Worm (Caenorhabditis elegans) whole organism, L3 larva: ENCODE data around the gene F14H3.4.

Source experiments
- nhr-23 ChIP-seq: fragments of 150-350 bp; optimal IDR thresholded peaks from 2 replicates; lab custom pipeline; 2014; ENCODE audit warnings: missing biosample characterization, missing genetic modification reagents, missing genetic modification characterization
- unc-39 ChIP-seq: sonication (generic microtip); optimal IDR thresholded peaks from 4 replicates; lab custom pipeline; 2017; ENCODE audit warnings: missing biosample characterization, missing genetic modification characterization
- unc-62 ChIP-seq: fragments of 150-350 bp; sonication (generic microtip); optimal IDR thresholded peaks from 4 replicates; lab custom pipeline; 2014; ENCODE audit warnings: missing biosample characterization, missing genetic modification reagents, missing genetic modification characterization

DNA sequence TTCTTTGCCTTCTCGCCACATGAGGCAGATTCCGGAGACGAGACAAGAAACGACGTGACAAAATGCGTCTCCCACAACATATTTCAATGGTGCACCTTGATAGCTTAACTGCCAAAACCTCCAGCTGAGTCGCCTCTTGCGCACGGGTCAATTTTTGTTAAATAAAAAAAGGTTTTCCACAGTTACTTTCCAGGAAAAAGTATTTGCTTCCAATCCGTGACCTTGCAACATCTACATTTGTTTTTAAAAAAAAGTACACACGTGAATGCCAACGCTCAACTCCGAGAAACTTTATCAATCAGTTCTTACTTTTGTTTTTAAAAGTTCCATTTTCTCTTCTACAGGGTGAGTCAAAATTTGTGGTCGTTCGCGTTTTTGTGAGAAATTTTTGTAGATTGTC is 39.4 kb upstream of the F14H3.4 start, which contains the start of gene F22B8.7:
- TF ChIP-seq unc-62: no peak
- no peak for TF ChIP-seq unc-39 (tag; lab: Kevin White, UChicago)
- TF ChIP-seq nhr-23 (tag; lab: Kevin White, UChicago): no peak
